Fruit fly (Drosophila melanogaster) whole organism, embryonic: Measurements from ENCODE around the gene CG7611.

Experiments used
- Abd-B ChIP-seq: fragments of 200-800 bp; sonication (Bioruptor generic); optimal IDR thresholded peaks from 2 replicates; lab custom pipeline; 2018; ENCODE audit warnings: missing biosample characterization, mild to moderate bottlenecking, missing genetic modification characterization, moderate library complexity
- CG11696 ChIP-seq: fragments of 200-800 bp; sonication (Bioruptor generic); IDR thresholded peaks from 2 replicates; pipeline ENCODE4 v1.3.6; 2022; ENCODE audit warnings: missing biosample characterization, missing genetic modification characterization
- CG12659 ChIP-seq: fragments of 200-800 bp; sonication (Bioruptor generic); optimal IDR thresholded peaks from 3 replicates; lab custom pipeline; 2017; ENCODE audit warnings: mild to moderate bottlenecking, missing biosample characterization, missing genetic modification reagents, missing genetic modification characterization
- CG13287 ChIP-seq: fragments of 200-800 bp; sonication (Bioruptor generic); IDR thresholded peaks from 2 replicates; pipeline ENCODE4 v1.3.6; 2022; ENCODE audit warnings: missing biosample characterization, missing genetic modification characterization; ENCODE audit not compliant: partially characterized antibody
- CG14667 ChIP-seq: fragments of 200-800 bp; sonication (Bioruptor generic); IDR thresholded peaks from 2 replicates; pipeline ENCODE4 v1.3.6; 2022; ENCODE audit warnings: missing biosample characterization, missing genetic modification characterization
- CG14860 ChIP-seq: fragments of 200-800 bp; sonication (Bioruptor generic); IDR thresholded peaks from 3 replicates; pipeline ENCODE4 v1.3.6; 2022; ENCODE audit warnings: missing biosample characterization, missing genetic modification characterization; ENCODE audit not compliant: partially characterized antibody
- CG17328 ChIP-seq: fragments of 200-800 bp; sonication (Bioruptor generic); IDR thresholded peaks from 2 replicates; pipeline ENCODE4 v1.3.6; 2022; ENCODE audit warnings: missing biosample characterization, missing genetic modification characterization
- CG17385 ChIP-seq: fragments of 200-800 bp; sonication (Bioruptor generic); optimal IDR thresholded peaks from 3 replicates; lab custom pipeline; 2018; ENCODE audit warnings: missing biosample characterization, mild to moderate bottlenecking, missing genetic modification characterization
- CG18599 ChIP-seq: fragments of 200-800 bp; sonication (Bioruptor generic); optimal IDR thresholded peaks from 3 replicates; lab custom pipeline; 2017; ENCODE audit warnings: missing biosample characterization, missing genetic modification characterization, mild to moderate bottlenecking, moderate library complexity, missing genetic modification reagents
- CG2199 ChIP-seq: fragments of 200-800 bp; sonication (Bioruptor generic); IDR thresholded peaks from 3 replicates; pipeline ENCODE4 v1.3.6; 2022; ENCODE audit warnings: missing biosample characterization, missing genetic modification characterization
- CG2875 ChIP-seq: fragments of 200-800 bp; sonication (Bioruptor generic); optimal IDR thresholded peaks from 2 replicates; lab custom pipeline; 2017; ENCODE audit warnings: missing biosample characterization, mild to moderate bottlenecking, missing genetic modification characterization, missing genetic modification reagents
- CG34376 ChIP-seq: fragments of 200-800 bp; sonication (Bioruptor generic); optimal IDR thresholded peaks from 2 replicates; lab custom pipeline; 2018; ENCODE audit warnings: missing biosample characterization, mild to moderate bottlenecking, missing genetic modification characterization
- CG43689 ChIP-seq: fragments of 200-800 bp; sonication (Bioruptor generic); IDR thresholded peaks from 2 replicates; pipeline ENCODE4 v1.3.6; 2022; ENCODE audit warnings: missing biosample characterization, missing genetic modification characterization
- CG4617 ChIP-seq: fragments of 200-800 bp; sonication (Bioruptor generic); optimal IDR thresholded peaks from 3 replicates; lab custom pipeline; 2016; ENCODE audit warnings: missing biosample characterization, missing genetic modification characterization, borderline replicate concordance
- CG6689 ChIP-seq: fragments of 200-800 bp; sonication (Bioruptor generic); IDR thresholded peaks from 2 replicates; pipeline ENCODE4 v1.3.6; 2022; ENCODE audit warnings: missing biosample characterization, missing genetic modification characterization
- CG7372 ChIP-seq: fragments of 200-800 bp; sonication (Bioruptor generic); IDR thresholded peaks from 2 replicates; pipeline ENCODE4 v1.3.6; 2022; ENCODE audit warnings: missing biosample characterization, missing genetic modification characterization
- CG7556 ChIP-seq: fragments of 200-800 bp; sonication (Bioruptor generic); optimal IDR thresholded peaks from 2 replicates; lab custom pipeline; 2017; ENCODE audit warnings: missing biosample characterization, mild to moderate bottlenecking, missing genetic modification characterization
- CG8290 ChIP-seq, 3 experiments: fragments of 200-800 bp; sonication (Bioruptor generic); optimal IDR thresholded peaks; 2 replicates each; lab custom pipeline; 2016 to 2019; ENCODE audit warnings: missing biosample characterization in 3 of 3, missing genetic modification characterization in 3 of 3, mild to moderate bottlenecking in 2 of 3, moderate library complexity in 1 of 3
- CG8388 ChIP-seq: fragments of 200-800 bp; sonication (Bioruptor generic); optimal IDR thresholded peaks from 2 replicates; lab custom pipeline; 2019; ENCODE audit warnings: missing biosample characterization, mild to moderate bottlenecking, missing genetic modification characterization, moderate library complexity
- CG9215 ChIP-seq: fragments of 200-800 bp; sonication (Bioruptor generic); IDR thresholded peaks from 2 replicates; pipeline ENCODE4 v1.3.6; 2022; ENCODE audit warnings: missing biosample characterization, missing genetic modification characterization
- Doc2 ChIP-seq: fragments of 200-800 bp; sonication (Bioruptor generic); IDR thresholded peaks from 2 replicates; pipeline ENCODE4 v1.3.6; 2022; ENCODE audit warnings: missing biosample characterization, missing genetic modification characterization
- Fer1 ChIP-seq: fragments of 200-800 bp; sonication (Bioruptor generic); optimal IDR thresholded peaks from 2 replicates; lab custom pipeline; 2017; ENCODE audit warnings: missing biosample characterization, mild to moderate bottlenecking, missing genetic modification characterization
- Lpt ChIP-seq: fragments of >200 bp; optimal IDR thresholded peaks from 2 replicates; lab custom pipeline; 2018; ENCODE audit warnings: missing biosample characterization, missing genetic modification characterization
- Med ChIP-seq: fragments of 200-800 bp; sonication (Bioruptor generic); peaks from one replicate; lab custom pipeline; 2016; ENCODE audit warnings: missing biosample characterization, missing genetic modification characterization, mild to moderate bottlenecking, inconsistent platforms, moderate library complexity
- Side ChIP-seq: fragments of 200-800 bp; sonication (Bioruptor generic); optimal IDR thresholded peaks from 2 replicates; lab custom pipeline; 2016; ENCODE audit warnings: missing biosample characterization, missing genetic modification characterization
- Sox102F ChIP-seq: fragments of 200-800 bp; sonication (Bioruptor generic); optimal IDR thresholded peaks from 2 replicates; lab custom pipeline; 2018; ENCODE audit warnings: missing biosample characterization, mild to moderate bottlenecking, missing genetic modification characterization, moderate library complexity
- Ssrp ChIP-seq: fragments of 200-800 bp; sonication (Bioruptor generic); optimal IDR thresholded peaks from 2 replicates; lab custom pipeline; 2018; ENCODE audit warnings: missing biosample characterization, mild to moderate bottlenecking, missing genetic modification characterization, moderate library complexity
- TFAM ChIP-seq: fragments of 200-800 bp; sonication (Bioruptor generic); optimal IDR thresholded peaks from 2 replicates; lab custom pipeline; 2017; ENCODE audit warnings: missing biosample characterization, missing genetic modification characterization, inconsistent platforms
- Xbp1 ChIP-seq: fragments of 200-800 bp; sonication (Bioruptor generic); optimal IDR thresholded peaks from 3 replicates; lab custom pipeline; 2016; ENCODE audit warnings: missing biosample characterization, mild to moderate bottlenecking, missing genetic modification characterization
- ab ChIP-seq: fragments of 200-800 bp; sonication (Bioruptor generic); optimal IDR thresholded peaks from 2 replicates; lab custom pipeline; 2016; ENCODE audit warnings: missing biosample characterization, missing genetic modification characterization
- bab2 ChIP-seq: fragments of 200-800 bp; sonication (Bioruptor generic); optimal IDR thresholded peaks from 2 replicates; lab custom pipeline; 2016; ENCODE audit warnings: missing biosample characterization, missing genetic modification characterization
- bowl ChIP-seq: fragments of 200-800 bp; sonication (Bioruptor generic); IDR thresholded peaks from 2 replicates; pipeline ENCODE4 v1.3.6; 2022; ENCODE audit warnings: missing biosample characterization, missing genetic modification characterization
- br ChIP-seq: fragments of >200 bp; optimal IDR thresholded peaks from 2 replicates; lab custom pipeline; 2017
- cad ChIP-seq: fragments of >200 bp; optimal IDR thresholded peaks from 2 replicates; lab custom pipeline; 2017; ENCODE audit warnings: missing biosample characterization, missing genetic modification characterization
- cas ChIP-seq: fragments of 200-800 bp; sonication (Bioruptor generic); IDR thresholded peaks from 2 replicates; pipeline ENCODE4 v1.3.6; 2022; ENCODE audit warnings: missing biosample characterization, missing genetic modification characterization
- danr ChIP-seq: fragments of 200-800 bp; sonication (Bioruptor generic); IDR thresholded peaks from 2 replicates; pipeline ENCODE4 v1.3.6; 2022; ENCODE audit warnings: missing biosample characterization, missing genetic modification characterization
- dmrt99B ChIP-seq: fragments of 200-800 bp; sonication (Bioruptor generic); optimal IDR thresholded peaks from 2 replicates; lab custom pipeline; 2018; ENCODE audit warnings: missing biosample characterization, mild to moderate bottlenecking, missing genetic modification characterization, moderate library complexity
- fd102C ChIP-seq: fragments of 200-800 bp; sonication (Bioruptor generic); optimal IDR thresholded peaks from 2 replicates; lab custom pipeline; 2018; ENCODE audit warnings: missing biosample characterization, mild to moderate bottlenecking, missing genetic modification characterization, moderate library complexity
- fru ChIP-seq: fragments of >200 bp; optimal IDR thresholded peaks from 2 replicates; lab custom pipeline; 2017
- gcm2 ChIP-seq: fragments of 200-800 bp; sonication (Bioruptor generic); optimal IDR thresholded peaks from 2 replicates; lab custom pipeline; 2016; ENCODE audit warnings: missing biosample characterization, missing genetic modification characterization
- lbe ChIP-seq: fragments of 200-800 bp; sonication (Bioruptor generic); optimal IDR thresholded peaks from 2 replicates; lab custom pipeline; 2016; ENCODE audit warnings: missing biosample characterization, mild to moderate bottlenecking, missing genetic modification characterization
- oc ChIP-seq: fragments of 200-800 bp; sonication (Bioruptor generic); optimal IDR thresholded peaks from 2 replicates; lab custom pipeline; 2018; ENCODE audit warnings: missing biosample characterization, mild to moderate bottlenecking, missing genetic modification characterization, moderate library complexity
- ranshi ChIP-seq: fragments of 200-800 bp; sonication (Bioruptor generic); IDR thresholded peaks from 2 replicates; pipeline ENCODE4 v1.3.6; 2022; ENCODE audit warnings: missing biosample characterization, missing genetic modification characterization
- run ChIP-seq: fragments of 200-800 bp; sonication (Bioruptor generic); optimal IDR thresholded peaks from 3 replicates; lab custom pipeline; 2018; ENCODE audit warnings: missing biosample characterization, mild to moderate bottlenecking, missing genetic modification characterization
- sc ChIP-seq, 3 experiments: fragments of >200 bp in 2 of 3; fragments of 200-800 bp in 1 of 3; sonication (Bioruptor generic) in 1 of 3; optimal IDR thresholded peaks; 2 replicates in 2 of 3; 3 replicates in 1 of 3; lab custom pipeline; 2017; ENCODE audit warnings: mild to moderate bottlenecking in 1 of 3, missing biosample characterization in 1 of 3, missing genetic modification characterization in 1 of 3, missing genetic modification reagents in 1 of 3
- sima ChIP-seq: fragments of 200-800 bp; sonication (Bioruptor generic); optimal IDR thresholded peaks from 2 replicates; lab custom pipeline; 2016; ENCODE audit warnings: missing biosample characterization, missing genetic modification characterization
- slbo ChIP-seq: fragments of 200-800 bp; sonication (Bioruptor generic); IDR thresholded peaks from 2 replicates; pipeline ENCODE4 v1.3.6; 2022; ENCODE audit warnings: missing biosample characterization, missing genetic modification characterization
- stc ChIP-seq: fragments of 200-800 bp; sonication (Bioruptor generic); IDR thresholded peaks from 2 replicates; pipeline ENCODE4 v1.3.6; 2022; ENCODE audit warnings: missing biosample characterization, missing genetic modification characterization
- tgo ChIP-seq: fragments of 200-800 bp; sonication (Bioruptor generic); IDR thresholded peaks from 3 replicates; pipeline ENCODE4 v1.3.6; 2022; ENCODE audit warnings: missing biosample characterization, missing genetic modification characterization
- tio ChIP-seq: fragments of 200-800 bp; sonication (Bioruptor generic); optimal IDR thresholded peaks from 2 replicates; lab custom pipeline; 2017; ENCODE audit warnings: missing biosample characterization, missing genetic modification characterization, inconsistent platforms
- zfh1 ChIP-seq: fragments of 200-800 bp; sonication (Bioruptor generic); IDR thresholded peaks from 3 replicates; pipeline ENCODE4 v1.3.6; 2022; ENCODE audit warnings: missing biosample characterization, missing genetic modification characterization

The CG7611 gene

DNA sequence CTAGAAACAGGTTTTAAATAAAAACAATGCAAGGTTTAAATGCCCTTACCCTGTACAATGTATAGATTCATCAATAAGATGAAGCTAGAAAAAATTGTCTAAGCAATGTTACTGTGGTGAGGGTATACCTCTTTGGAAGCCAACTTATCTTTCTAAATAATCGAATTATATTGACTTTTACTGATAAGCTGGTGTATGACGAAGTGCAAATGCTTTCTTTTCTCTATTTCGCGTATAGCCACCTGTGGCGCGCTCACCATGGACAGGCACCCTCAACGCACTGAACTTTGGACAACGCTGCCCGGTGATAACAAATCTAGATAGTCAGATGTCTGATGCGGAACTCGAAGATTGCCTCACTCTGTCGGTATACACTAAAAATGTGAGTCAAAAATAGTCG lies 21.1 kb upstream of the CG7611 start (continued):
- no peak for TF ChIP-seq CG8290 (GFP tag; optimal IDR thresholded peaks at IDR 0.05; lab: Kevin White, UChicago)
- peak in 1 of 2 experiments; percentile 11 for TF ChIP-seq CG8290 (tag; optimal IDR thresholded peaks at IDR 0.05; lab: Kevin White, UChicago)
- no peak for TF ChIP-seq CG7556 (GFP tag; lab: Kevin White, UChicago)
- no peak for TF ChIP-seq sc (optimal IDR thresholded peaks at IDR 0.05; lab: Kevin White, UChicago)
- no peak for TF ChIP-seq sc (GFP tag; optimal IDR thresholded peaks at IDR 0.05; lab: Kevin White, UChicago)
- TF ChIP-seq tio (GFP tag; lab: Kevin White, UChicago) = no peak
- no peak for TF ChIP-seq run (tag; lab: Kevin White, UChicago)
- TF ChIP-seq stc = peak; percentile 33; the same call in 1 of the 2 replicates
- TF ChIP-seq CG7372 (GFP tag; lab: Robert Waterston, UW) = no peak
- TF ChIP-seq fd102C (GFP tag; lab: Kevin White, UChicago) = no peak
- no peak for TF ChIP-seq cad (GFP tag; lab: Kevin White, UChicago)
- TF ChIP-seq danr (GFP tag; lab: Robert Waterston, UW) = no peak
- TF ChIP-seq CG18599 = peak; percentile 34
- TF ChIP-seq dmrt99B (tag; lab: Kevin White, UChicago) = peak; percentile 22
- no peak for TF ChIP-seq CG2199
- TF ChIP-seq CG11696 (GFP tag; lab: Robert Waterston, UW) = no peak
- no peak for TF ChIP-seq CG9215 (GFP tag; lab: Robert Waterston, UW)
- no peak for TF ChIP-seq Xbp1 (GFP tag; lab: Kevin White, UChicago)
- TF ChIP-seq CG14860 (GFP tag; lab: Robert Waterston, UW) = no peak
- TF ChIP-seq Med (GFP tag; lab: Kevin White, UChicago) = peak; percentile 23
- TF ChIP-seq CG43689 = no peak
- no peak for TF ChIP-seq Side (GFP tag; lab: Kevin White, UChicago)
- no peak for TF ChIP-seq bab2 (GFP tag; lab: Kevin White, UChicago)
- TF ChIP-seq tgo (GFP tag; lab: Robert Waterston, UW) = peak; percentile 35; the same call in 1 of the 3 replicates
- no peak for TF ChIP-seq Ssrp
- TF ChIP-seq CG14667 = no peak
- peak; percentile 48 for TF ChIP-seq slbo (GFP tag; lab: Robert Waterston, UW)
- TF ChIP-seq oc (tag; lab: Kevin White, UChicago) = no peak
- TF ChIP-seq ab (GFP tag; lab: Kevin White, UChicago) = no peak
- no peak for TF ChIP-seq Lpt (GFP tag; lab: Kevin White, UChicago)
- TF ChIP-seq CG4617 (GFP tag; lab: Kevin White, UChicago) = no peak
- TF ChIP-seq CG34376 (GFP tag; lab: Kevin White, UChicago) = peak; percentile 25
- no peak for TF ChIP-seq br (lab: Kevin White, UChicago)
- TF ChIP-seq CG2875 (GFP tag; lab: Kevin White, UChicago) = no peak
- no peak for TF ChIP-seq CG17328 (GFP tag; lab: Robert Waterston, UW)
- TF ChIP-seq CG17385 (GFP tag; lab: Kevin White, UChicago) = no peak
- TF ChIP-seq TFAM (GFP tag; lab: Kevin White, UChicago) = no peak
- TF ChIP-seq zfh1 (GFP tag; lab: Robert Waterston, UW) = peak; percentile 56; the same call in 2 of the 3 replicates
- TF ChIP-seq CG13287 = no peak
- no peak for TF ChIP-seq Abd-B (GFP tag; lab: Kevin White, UChicago)
- no peak for TF ChIP-seq sima (GFP tag; lab: Kevin White, UChicago)
- peak; percentile 30 for TF ChIP-seq Sox102F (GFP tag; lab: Kevin White, UChicago)
- no peak for TF ChIP-seq bowl (GFP tag; lab: Robert Waterston, UW)
- TF ChIP-seq CG6689 = 0 out of 2 replicates have a peak, but pooled peaks have one; percentile 25
- TF ChIP-seq CG12659 (GFP tag; lab: Kevin White, UChicago) = no peak
- no peak for TF ChIP-seq lbe
- no peak for TF ChIP-seq Doc2 (GFP tag; lab: Robert Waterston, UW)
- no peak for TF ChIP-seq fru
- no peak for TF ChIP-seq CG8388 (GFP tag; lab: Kevin White, UChicago)
- no peak for TF ChIP-seq cas (GFP tag; lab: Robert Waterston, UW)
- TF ChIP-seq ranshi = 0 out of 2 replicates have a peak, but pooled peaks have one; percentile 10
- no peak for TF ChIP-seq gcm2 (GFP tag; lab: Kevin White, UChicago)
- peak; percentile 2 for TF ChIP-seq Fer1
